Worm (Caenorhabditis elegans) whole organism, young adult: ENCODE measurements around the gene mrps-7.
A peak's percentile ranks its signal among the peaks of the same experiment; 100 is the strongest.

Experiments
- B0336.3 ChIP-seq: fragments of 200-800 bp; sonication (Bioruptor generic); IDR thresholded peaks from 2 replicates; pipeline ENCODE4 v1.3.6; 2022; ENCODE audit warnings: missing genetic modification characterization, missing compliant biosample characterization
- C06A6.2 ChIP-seq: fragments of 200-800 bp; sonication (Bioruptor generic); conservative IDR thresholded peaks from 2 replicates; pipeline ENCODE4 v1.3.6; 2022; ENCODE audit warnings: missing genetic modification characterization, missing compliant biosample characterization
- C17E4.6 ChIP-seq: fragments of 200-800 bp; sonication (Bioruptor generic); IDR thresholded peaks from 2 replicates; pipeline ENCODE4 v1.3.6; 2022; ENCODE audit warnings: missing genetic modification reagents, missing genetic modification characterization, missing compliant biosample characterization
- F33H1.4 ChIP-seq: fragments of 200-800 bp; sonication (Bioruptor generic); IDR thresholded peaks from 2 replicates; pipeline ENCODE4 v1.3.6; 2022; ENCODE audit warnings: missing genetic modification reagents, missing genetic modification characterization, missing compliant biosample characterization
- F49E8.2 ChIP-seq: sonication (generic microtip); optimal IDR thresholded peaks from 3 replicates; lab custom pipeline; 2017; ENCODE audit warnings: missing genetic modification characterization, mild to moderate bottlenecking, missing compliant biosample characterization, antibody characterized with exemption, moderate library complexity; ENCODE audit not compliant: insufficient read depth
- F57A8.1 ChIP-seq: fragments of 200-800 bp; sonication (Bioruptor generic); optimal IDR thresholded peaks from 2 replicates; lab custom pipeline; 2018; ENCODE audit warnings: mild to moderate bottlenecking, missing genetic modification characterization, moderate library complexity, missing compliant biosample characterization
- Y53G8AR.9 ChIP-seq: fragments of 200-800 bp; sonication (Bioruptor generic); conservative IDR thresholded peaks from 2 replicates; pipeline ENCODE4 v1.3.6; 2022; ENCODE audit warnings: missing genetic modification reagents, missing genetic modification characterization, missing compliant biosample characterization
- Y56A3A.18 ChIP-seq: fragments of 200-800 bp; sonication (Bioruptor generic); IDR thresholded peaks from 2 replicates; pipeline ENCODE4 v1.3.6; 2022; ENCODE audit warnings: missing genetic modification reagents, missing genetic modification characterization, missing compliant biosample characterization
- aptf-3 ChIP-seq: fragments of 200-800 bp; sonication (Bioruptor generic); IDR thresholded peaks from 2 replicates; pipeline ENCODE4 v1.3.6; 2022; ENCODE audit warnings: missing genetic modification characterization, missing compliant biosample characterization
- atf-7 ChIP-seq: sonication (generic microtip); optimal IDR thresholded peaks from 2 replicates; lab custom pipeline; 2017; ENCODE audit warnings: mild to moderate bottlenecking, missing genetic modification characterization, missing compliant biosample characterization
- athp-1 ChIP-seq: sonication (generic microtip); optimal IDR thresholded peaks from 2 replicates; lab custom pipeline; 2017; ENCODE audit warnings: mild to moderate bottlenecking, missing genetic modification characterization, missing compliant biosample characterization
- attf-5 ChIP-seq: fragments of 200-800 bp; sonication (Bioruptor generic); optimal IDR thresholded peaks from 2 replicates; lab custom pipeline; 2018; ENCODE audit warnings: mild to moderate bottlenecking, missing genetic modification characterization, missing compliant biosample characterization
- bed-2 ChIP-seq: fragments of 200-800 bp; sonication (Bioruptor generic); IDR thresholded peaks from 2 replicates; pipeline ENCODE4 v1.3.6; 2022; ENCODE audit warnings: missing genetic modification reagents, missing genetic modification characterization, missing compliant biosample characterization
- ccch-3 ChIP-seq: fragments of 200-800 bp; sonication (Bioruptor generic); optimal IDR thresholded peaks from 2 replicates; lab custom pipeline; 2018; ENCODE audit warnings: mild to moderate bottlenecking, missing genetic modification characterization, missing compliant biosample characterization
- ceh-100 ChIP-seq: fragments of 200-800 bp; sonication (Bioruptor generic); IDR thresholded peaks from 2 replicates; pipeline ENCODE4 v1.3.6; 2022; ENCODE audit warnings: missing genetic modification reagents, missing genetic modification characterization, missing compliant biosample characterization
- ceh-40 ChIP-seq: fragments of 200-800 bp; sonication (Bioruptor generic); IDR thresholded peaks from 2 replicates; pipeline ENCODE4 v1.3.6; 2022; ENCODE audit warnings: missing genetic modification characterization, missing compliant biosample characterization
- ceh-79 ChIP-seq: sonication (generic microtip); optimal IDR thresholded peaks from 2 replicates; lab custom pipeline; 2017; ENCODE audit warnings: mild to moderate bottlenecking, missing genetic modification characterization, missing compliant biosample characterization
- ceh-91 ChIP-seq: fragments of 200-800 bp; sonication (Bioruptor generic); IDR thresholded peaks from 2 replicates; pipeline ENCODE4 v1.3.6; 2022; ENCODE audit warnings: missing genetic modification reagents, missing genetic modification characterization, missing compliant biosample characterization
- chd-7 ChIP-seq: sonication (generic microtip); optimal IDR thresholded peaks from 2 replicates; lab custom pipeline; 2016; ENCODE audit warnings: mild to moderate bottlenecking, missing genetic modification characterization, moderate library complexity, missing compliant biosample characterization
- die-1 ChIP-seq: sonication (generic microtip); optimal IDR thresholded peaks from 2 replicates; lab custom pipeline; 2016; ENCODE audit warnings: missing genotype, mild to moderate bottlenecking, missing genetic modification characterization, missing compliant biosample characterization
- egl-44 ChIP-seq: fragments of 200-800 bp; sonication (Bioruptor generic); IDR thresholded peaks from 2 replicates; pipeline ENCODE4 v1.3.6; 2022; ENCODE audit warnings: missing genetic modification reagents, missing genetic modification characterization, missing compliant biosample characterization
- ekl-4 ChIP-seq: fragments of 200-800 bp; sonication (Bioruptor generic); IDR thresholded peaks from 2 replicates; pipeline ENCODE4 v1.3.6; 2022; ENCODE audit warnings: missing genetic modification reagents, missing genetic modification characterization, missing compliant biosample characterization
- him-1 ChIP-seq: sonication (generic microtip); optimal IDR thresholded peaks from 2 replicates; lab custom pipeline; 2016; ENCODE audit warnings: missing genotype, missing genetic modification reagents, missing genetic modification characterization, missing compliant biosample characterization
- hmg-1.2 ChIP-seq: fragments of 200-800 bp; sonication (Bioruptor generic); IDR thresholded peaks from 2 replicates; pipeline ENCODE4 v1.3.6; 2022; ENCODE audit warnings: missing genetic modification reagents, missing genetic modification characterization, missing compliant biosample characterization
- hrde-1 ChIP-seq: sonication (generic microtip); optimal IDR thresholded peaks from 2 replicates; lab custom pipeline; 2016; ENCODE audit warnings: missing genetic modification characterization, mild to moderate bottlenecking, missing compliant biosample characterization, moderate library complexity, missing genotype, missing genetic modification reagents, borderline replicate concordance
- hsf-1 ChIP-seq: fragments of 200-800 bp; sonication (Bioruptor generic); IDR thresholded peaks from 2 replicates; pipeline ENCODE4 v1.3.6; 2022; ENCODE audit warnings: missing genetic modification reagents, missing genetic modification characterization, missing compliant biosample characterization
- lag-1 ChIP-seq: fragments of 200-800 bp; sonication (Bioruptor generic); IDR thresholded peaks from 2 replicates; pipeline ENCODE4 v1.3.6; 2022; ENCODE audit warnings: missing genetic modification reagents, missing genetic modification characterization, missing compliant biosample characterization
- let-526 ChIP-seq: fragments of 200-800 bp; sonication (Bioruptor generic); IDR thresholded peaks from 2 replicates; pipeline ENCODE4 v1.3.6; 2022; ENCODE audit warnings: missing genetic modification reagents, missing genetic modification characterization, missing compliant biosample characterization
- lin-26 ChIP-seq: fragments of 200-800 bp; sonication (Bioruptor generic); IDR thresholded peaks from 2 replicates; pipeline ENCODE4 v1.3.6; 2022; ENCODE audit warnings: missing genetic modification reagents, missing genetic modification characterization, missing compliant biosample characterization
- lin-54 ChIP-seq: fragments of 200-800 bp; sonication (Bioruptor generic); optimal IDR thresholded peaks from 2 replicates; lab custom pipeline; 2018; ENCODE audit warnings: mild to moderate bottlenecking, missing genetic modification characterization, missing compliant biosample characterization
- lsy-27 ChIP-seq: sonication (generic microtip); optimal IDR thresholded peaks from 2 replicates; lab custom pipeline; 2017; ENCODE audit warnings: missing genetic modification characterization, mild to moderate bottlenecking, missing compliant biosample characterization, antibody characterized with exemption, missing genotype, borderline replicate concordance; ENCODE audit not compliant: insufficient read depth
- madf-3 ChIP-seq: fragments of 200-800 bp; sonication (Bioruptor generic); IDR thresholded peaks from 2 replicates; pipeline ENCODE4 v1.3.6; 2022; ENCODE audit warnings: missing genetic modification reagents, missing genetic modification characterization, missing compliant biosample characterization
- madf-6 ChIP-seq: fragments of 200-800 bp; sonication (Bioruptor generic); IDR thresholded peaks from 2 replicates; pipeline ENCODE4 v1.3.6; 2022; ENCODE audit warnings: missing genetic modification reagents, missing genetic modification characterization, missing compliant biosample characterization
- mcd-1 ChIP-seq: fragments of 200-800 bp; sonication (Bioruptor generic); IDR thresholded peaks from 2 replicates; pipeline ENCODE4 v1.3.6; 2022; ENCODE audit warnings: missing genetic modification reagents, missing genetic modification characterization, missing compliant biosample characterization
- nhr-120 ChIP-seq: fragments of 200-800 bp; sonication (Bioruptor generic); IDR thresholded peaks from 2 replicates; pipeline ENCODE4 v1.3.6; 2022; ENCODE audit warnings: missing genetic modification characterization, missing compliant biosample characterization
- nhr-27 ChIP-seq: fragments of 200-800 bp; sonication (Bioruptor generic); optimal IDR thresholded peaks from 2 replicates; lab custom pipeline; 2018; ENCODE audit warnings: mild to moderate bottlenecking, missing genetic modification characterization, moderate library complexity, missing compliant biosample characterization
- nhr-80 ChIP-seq: sonication (generic microtip); optimal IDR thresholded peaks from 2 replicates; lab custom pipeline; 2016; ENCODE audit warnings: missing genetic modification characterization, missing compliant biosample characterization
- rcor-1 ChIP-seq: fragments of 200-800 bp; sonication (Bioruptor generic); IDR thresholded peaks from 2 replicates; pipeline ENCODE4 v1.3.6; 2022; ENCODE audit warnings: missing genetic modification reagents, missing genetic modification characterization, missing compliant biosample characterization
- sdz-38 ChIP-seq: sonication (generic microtip); optimal IDR thresholded peaks from 2 replicates; lab custom pipeline; 2016; ENCODE audit warnings: missing genotype, missing genetic modification characterization, missing compliant biosample characterization
- sea-2 ChIP-seq: fragments of 200-800 bp; sonication (Bioruptor generic); IDR thresholded peaks from 2 replicates; pipeline ENCODE4 v1.3.6; 2022; ENCODE audit warnings: missing genetic modification characterization, missing compliant biosample characterization
- snpc-4 ChIP-seq, 5 experiments: fragments of 150-350 bp in 1 of 5; sonication (generic microtip) in 4 of 5; optimal IDR thresholded peaks; 2 replicates each; lab custom pipeline; 2014 to 2018; ENCODE audit warnings: missing genetic modification characterization in 5 of 5, missing biosample characterization in 3 of 5, antibody characterized with exemption in 2 of 5, mild to moderate bottlenecking in 2 of 5, missing compliant biosample characterization in 2 of 5, missing genotype in 2 of 5, moderate library complexity in 2 of 5, missing genetic modification reagents in 1 of 5
- unc-130 ChIP-seq: sonication (generic microtip); optimal IDR thresholded peaks from 2 replicates; lab custom pipeline; 2016; ENCODE audit warnings: missing genetic modification reagents, missing genetic modification characterization, missing compliant biosample characterization
- unc-62 ChIP-seq: fragments of 150-350 bp; optimal IDR thresholded peaks from 2 replicates; lab custom pipeline; 2014; ENCODE audit warnings: missing biosample characterization, missing genetic modification reagents, missing genetic modification characterization
- ztf-18 ChIP-seq: sonication (generic microtip); optimal IDR thresholded peaks from 2 replicates; lab custom pipeline; 2016; ENCODE audit warnings: missing genotype, mild to moderate bottlenecking, missing genetic modification characterization, missing compliant biosample characterization
- ztf-22 ChIP-seq: fragments of 200-800 bp; sonication (Bioruptor generic); optimal IDR thresholded peaks from 2 replicates; lab custom pipeline; 2018; ENCODE audit warnings: mild to moderate bottlenecking, missing genetic modification characterization, moderate library complexity, missing compliant biosample characterization
- ztf-6 ChIP-seq: fragments of 200-800 bp; sonication (Bioruptor generic); IDR thresholded peaks from 2 replicates; pipeline ENCODE4 v1.3.6; 2022; ENCODE audit warnings: missing genetic modification reagents, missing genetic modification characterization, missing compliant biosample characterization

Gene mrps-7

DNA sequence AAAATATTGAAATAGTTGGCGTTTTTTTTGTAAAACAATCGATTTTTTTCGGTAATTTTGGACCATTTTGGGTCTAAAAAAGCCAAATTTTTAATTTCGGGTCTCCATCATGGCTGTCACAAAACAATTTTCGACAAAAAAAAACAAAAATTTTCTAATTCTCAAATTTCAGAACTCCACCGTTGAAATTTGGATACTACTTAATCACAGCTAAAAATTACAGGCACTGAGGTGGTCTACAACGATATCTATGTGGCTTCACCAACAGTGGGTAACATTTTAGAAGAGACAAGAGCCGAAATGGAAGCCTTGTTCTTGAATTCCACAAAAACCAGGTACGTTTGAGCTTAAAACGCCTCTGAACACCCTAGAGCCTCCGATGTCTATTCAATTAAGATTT, 34.8 kb upstream of the mrps-7 start, which contains the start of gene Y57G11C.1142:
Gene Y57G11C.1142, plus strand, starts transcription at position 301 of the 400 bp plus-strand sequence.
- TF ChIP-seq lin-54 (GFP tag; lab: Kevin White, UChicago) (no peak), lin-26 (GFP tag; lab: Robert Waterston, UW) (no peak), die-1 (tag; lab: Kevin White, UChicago) (no peak), let-526 (GFP tag; lab: Robert Waterston, UW) (no peak), nhr-120 (no peak), ztf-6 (GFP tag; lab: Robert Waterston, UW) (no peak), Y56A3A.18 (GFP tag; lab: Robert Waterston, UW) (no peak), ccch-3 (GFP tag; lab: Kevin White, UChicago) (no peak), ceh-100 (GFP tag; lab: Robert Waterston, UW) (no peak), ceh-79 (tag; lab: Kevin White, UChicago) (no peak), F49E8.2 (tag; lab: Kevin White, UChicago) (no peak), B0336.3 (GFP tag; lab: Robert Waterston, UW) (no peak), aptf-3 (no peak), lag-1 (GFP tag; lab: Robert Waterston, UW) (no peak), F57A8.1 (GFP tag; lab: Kevin White, UChicago) (no peak), chd-7 (no peak), ceh-40 (GFP tag; lab: Robert Waterston, UW) (no peak), bed-2 (GFP tag; lab: Robert Waterston, UW) (no peak), nhr-27 (tag; lab: Kevin White, UChicago) (no peak), ztf-18 (tag; lab: Kevin White, UChicago) (no peak)
- TF ChIP-seq, all 124 proteins: peak for 0

DNA sequence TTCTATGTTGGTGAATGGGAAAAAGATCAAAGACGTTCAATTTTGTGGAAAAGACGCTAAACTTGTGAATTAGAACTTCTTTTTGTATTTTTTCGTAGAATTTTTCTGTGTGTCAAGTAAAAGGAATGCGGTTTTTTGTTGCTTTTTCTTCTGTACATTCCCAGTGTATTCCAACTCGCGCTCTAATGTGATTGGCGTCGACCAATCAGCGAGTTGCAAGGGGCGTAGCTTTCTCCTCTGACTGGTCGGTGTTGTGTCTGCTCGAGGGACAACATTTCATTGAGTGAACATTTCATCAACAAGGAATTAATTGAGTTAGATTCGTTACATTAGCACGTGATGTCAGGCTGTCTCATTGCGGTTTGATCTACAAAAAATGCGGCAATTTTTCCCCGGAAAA, 33.4 kb upstream of the mrps-7 start:
- TF ChIP-seq attf-5 (no peak), unc-130 (GFP tag; lab: Kevin White, UChicago) (no peak), sea-2 (GFP tag; lab: Robert Waterston, UW) (no peak), athp-1 (tag; lab: Kevin White, UChicago) (no peak), madf-6 (GFP tag; lab: Robert Waterston, UW) (no peak), sdz-38 (tag; lab: Kevin White, UChicago) (no peak), unc-62 (GFP tag; lab: Kevin White, UChicago) (no peak), ceh-91 (GFP tag; lab: Robert Waterston, UW) (no peak), lsy-27 (no peak), ceh-79 (tag; lab: Kevin White, UChicago) (no peak), C06A6.2 (no peak), ztf-22 (GFP tag; lab: Kevin White, UChicago) (no peak), rcor-1 (GFP tag; lab: Robert Waterston, UW) (no peak), ceh-40 (GFP tag; lab: Robert Waterston, UW) (no peak), C17E4.6 (no peak)

DNA sequence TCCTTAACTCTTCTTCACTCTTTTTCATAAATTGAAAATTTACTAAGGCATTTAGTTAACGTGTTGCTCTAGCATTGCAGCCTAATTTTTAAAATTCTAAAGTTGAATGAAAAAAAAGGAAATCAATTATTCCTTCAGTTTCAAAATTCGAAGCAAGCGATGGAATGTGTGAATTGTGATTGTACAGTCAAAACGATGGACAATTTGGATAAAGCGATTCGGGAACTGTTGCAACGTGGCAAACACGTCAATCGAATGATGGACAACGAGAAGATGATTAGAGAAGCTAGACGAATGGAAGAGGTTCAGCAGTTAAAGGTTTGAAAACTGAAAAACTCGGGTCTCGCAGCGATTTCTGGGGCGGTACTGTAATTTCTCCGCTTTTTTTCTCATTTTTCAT, 31.7 kb upstream of the mrps-7 start, which contains the start of gene Y57G11C.14:
Gene Y57G11C.14, plus strand, starts transcription at position 126 of the 400 bp plus-strand sequence.
- TF ChIP-seq F33H1.4 (GFP tag; lab: Robert Waterston, UW) (0 out of 2 replicates have a peak, but pooled peaks have one; percentile 5), atf-7 (tag; lab: Kevin White, UChicago) (peak; percentile 23), nhr-80 (tag; lab: Kevin White, UChicago) (no peak), him-1 (tag; lab: Kevin White, UChicago) (no peak), mcd-1 (GFP tag; lab: Robert Waterston, UW) (0 out of 2 replicates have a peak, but pooled peaks have one; percentile 15), ccch-3 (GFP tag; lab: Kevin White, UChicago) (no peak), ekl-4 (GFP tag; lab: Robert Waterston, UW) (0 out of 2 replicates have a peak, but pooled peaks have one; percentile 26), hsf-1 (GFP tag; lab: Robert Waterston, UW) (0 out of 2 replicates have a peak, but pooled peaks have one; percentile 41), snpc-4 (GFP tag; optimal IDR thresholded peaks at IDR 0.05; lab: Kevin White, UChicago) (no peak), snpc-4 (tag; optimal IDR thresholded peaks at IDR 0.05; lab: Kevin White, UChicago) (peak in 1 of 4 experiments; percentile 85), bed-2 (GFP tag; lab: Robert Waterston, UW) (no peak), madf-3 (0 out of 2 replicates have a peak, but pooled peaks have one; percentile 67), hrde-1 (peak; percentile 55), hmg-1.2 (GFP tag; lab: Robert Waterston, UW) (0 out of 2 replicates have a peak, but pooled peaks have one; percentile 28), Y53G8AR.9 (GFP tag; lab: Robert Waterston, UW) (0 out of 2 replicates have a peak, but pooled peaks have one; percentile 30), egl-44 (no peak)
